Worm (Caenorhabditis elegans) whole organism, L3 larva: ENCODE measurements around the gene B0218.7.

ENCODE experiments used
- R02D3.7 ChIP-seq: fragments of 150-350 bp; optimal IDR thresholded peaks from 2 replicates; lab custom pipeline; 2014; ENCODE audit warnings: missing biosample characterization, missing genetic modification characterization
- aly-2 ChIP-seq: fragments of 150-350 bp; optimal IDR thresholded peaks from 2 replicates; lab custom pipeline; 2014; ENCODE audit warnings: missing biosample characterization, missing genetic modification characterization
- ceh-16 ChIP-seq: sonication (generic microtip); optimal IDR thresholded peaks from 2 replicates; lab custom pipeline; 2017; ENCODE audit warnings: missing biosample characterization, missing genetic modification characterization
- ceh-82 ChIP-seq: fragments of 150-350 bp; optimal IDR thresholded peaks from 2 replicates; lab custom pipeline; 2014; ENCODE audit warnings: missing biosample characterization, missing genetic modification characterization
- egl-27 ChIP-seq: sonication (generic microtip); optimal IDR thresholded peaks from 4 replicates; lab custom pipeline; 2017; ENCODE audit warnings: missing biosample characterization, missing genetic modification reagents, missing genetic modification characterization
- elt-1 ChIP-seq: fragments of 150-350 bp; optimal IDR thresholded peaks from 2 replicates; lab custom pipeline; 2014; ENCODE audit warnings: missing biosample characterization, missing genetic modification characterization
- elt-2 ChIP-seq: sonication (generic microtip); optimal IDR thresholded peaks from 2 replicates; lab custom pipeline; 2016; ENCODE audit warnings: missing genetic modification reagents, mild to moderate bottlenecking, missing genetic modification characterization, missing compliant biosample characterization
- elt-3 ChIP-seq, 3 experiments: fragments of 150-350 bp in 1 of 3; sonication (generic microtip) in 2 of 3; optimal IDR thresholded peaks; 2 replicates in 2 of 3; 4 replicates in 1 of 3; lab custom pipeline; 2014 to 2017; ENCODE audit warnings: missing biosample characterization in 3 of 3, missing genetic modification characterization in 3 of 3
- eor-1 ChIP-seq, 2 experiments: fragments of 150-350 bp; optimal IDR thresholded peaks; 2 replicates each; lab custom pipeline; 2014 to 2018; ENCODE audit warnings: missing biosample characterization in 2 of 2, missing genetic modification characterization in 2 of 2
- fkh-10 ChIP-seq: sonication (generic microtip); optimal IDR thresholded peaks from 2 replicates; lab custom pipeline; 2017; ENCODE audit warnings: missing biosample characterization, missing genetic modification reagents, missing genetic modification characterization
- fkh-2 ChIP-seq: fragments of 150-350 bp; optimal IDR thresholded peaks from 2 replicates; lab custom pipeline; 2014; ENCODE audit warnings: missing biosample characterization, missing genetic modification reagents, missing genetic modification characterization
- fos-1 ChIP-seq: fragments of 150-350 bp; optimal IDR thresholded peaks from 2 replicates; lab custom pipeline; 2014; ENCODE audit warnings: missing biosample characterization, missing genetic modification characterization
- hmg-11 ChIP-seq: sonication (generic microtip); optimal IDR thresholded peaks from 2 replicates; lab custom pipeline; 2016; ENCODE audit warnings: missing genetic modification characterization, missing compliant biosample characterization
- jun-1 ChIP-seq: fragments of 150-350 bp; optimal IDR thresholded peaks from 2 replicates; lab custom pipeline; 2014; ENCODE audit warnings: missing biosample characterization, missing genetic modification reagents, missing genetic modification characterization
- lin-39 ChIP-seq: fragments of 150-350 bp; optimal IDR thresholded peaks from 2 replicates; lab custom pipeline; 2018; ENCODE audit warnings: missing biosample characterization, missing genetic modification reagents, missing genetic modification characterization
- mml-1 ChIP-seq: fragments of 150-350 bp; sonication (generic microtip); optimal IDR thresholded peaks from 3 replicates; lab custom pipeline; 2014; ENCODE audit warnings: missing biosample characterization, missing genetic modification characterization
- nfya-1 ChIP-seq: sonication (generic microtip); optimal IDR thresholded peaks from 2 replicates; lab custom pipeline; 2017; ENCODE audit warnings: missing genetic modification characterization, mild to moderate bottlenecking, missing compliant biosample characterization, antibody characterized with exemption, moderate library complexity; ENCODE audit not compliant: insufficient read depth
- nhr-11 ChIP-seq: fragments of 150-350 bp; optimal IDR thresholded peaks from 2 replicates; lab custom pipeline; 2014; ENCODE audit warnings: missing biosample characterization, missing genetic modification characterization
- nhr-23 ChIP-seq: fragments of 150-350 bp; optimal IDR thresholded peaks from 2 replicates; lab custom pipeline; 2014; ENCODE audit warnings: missing biosample characterization, missing genetic modification reagents, missing genetic modification characterization
- nhr-237 ChIP-seq: fragments of 150-350 bp; optimal IDR thresholded peaks from 2 replicates; lab custom pipeline; 2014; ENCODE audit warnings: missing biosample characterization, missing genetic modification characterization
- nhr-25 ChIP-seq: sonication (generic microtip); optimal IDR thresholded peaks from 2 replicates; lab custom pipeline; 2017; ENCODE audit warnings: missing biosample characterization, missing genetic modification characterization
- nhr-28 ChIP-seq: fragments of 150-350 bp; optimal IDR thresholded peaks from 2 replicates; lab custom pipeline; 2014; ENCODE audit warnings: missing biosample characterization, missing genetic modification characterization
- nhr-67 ChIP-seq: fragments of 150-350 bp; optimal IDR thresholded peaks from 2 replicates; lab custom pipeline; 2014; ENCODE audit warnings: missing biosample characterization, missing genetic modification characterization
- nhr-76 ChIP-seq: fragments of 150-350 bp; sonication (generic microtip); optimal IDR thresholded peaks from 5 replicates; lab custom pipeline; 2014; ENCODE audit warnings: missing biosample characterization, missing genetic modification characterization
- nhr-77 ChIP-seq: fragments of 150-350 bp; optimal IDR thresholded peaks from 2 replicates; lab custom pipeline; 2014; ENCODE audit warnings: missing biosample characterization, missing genetic modification characterization
- pha-4 ChIP-seq: fragments of 150-350 bp; optimal IDR thresholded peaks from 2 replicates; lab custom pipeline; 2014; ENCODE audit warnings: missing biosample characterization, missing genetic modification reagents, missing genetic modification characterization
- pqm-1 ChIP-seq: fragments of 150-350 bp; optimal IDR thresholded peaks from 2 replicates; lab custom pipeline; 2017; ENCODE audit warnings: missing biosample characterization, missing genetic modification characterization, inconsistent platforms
- sea-2 ChIP-seq: fragments of 150-350 bp; sonication (generic microtip); optimal IDR thresholded peaks from 4 replicates; lab custom pipeline; 2014; ENCODE audit warnings: missing biosample characterization, missing genetic modification reagents, missing genetic modification characterization
- snpc-4 ChIP-seq: fragments of 150-350 bp; optimal IDR thresholded peaks from 2 replicates; lab custom pipeline; 2014; ENCODE audit warnings: missing biosample characterization, missing genetic modification characterization
- tbx-2 ChIP-seq: sonication (generic microtip); optimal IDR thresholded peaks from 2 replicates; lab custom pipeline; 2016; ENCODE audit warnings: mild to moderate bottlenecking, missing genetic modification characterization, missing compliant biosample characterization
- unc-62 ChIP-seq: fragments of 150-350 bp; sonication (generic microtip); optimal IDR thresholded peaks from 4 replicates; lab custom pipeline; 2014; ENCODE audit warnings: missing biosample characterization, missing genetic modification reagents, missing genetic modification characterization
- ztf-4 ChIP-seq: fragments of 150-350 bp; optimal IDR thresholded peaks from 2 replicates; lab custom pipeline; 2014; ENCODE audit warnings: missing biosample characterization, missing genetic modification characterization

B0218.7 gene

DNA sequence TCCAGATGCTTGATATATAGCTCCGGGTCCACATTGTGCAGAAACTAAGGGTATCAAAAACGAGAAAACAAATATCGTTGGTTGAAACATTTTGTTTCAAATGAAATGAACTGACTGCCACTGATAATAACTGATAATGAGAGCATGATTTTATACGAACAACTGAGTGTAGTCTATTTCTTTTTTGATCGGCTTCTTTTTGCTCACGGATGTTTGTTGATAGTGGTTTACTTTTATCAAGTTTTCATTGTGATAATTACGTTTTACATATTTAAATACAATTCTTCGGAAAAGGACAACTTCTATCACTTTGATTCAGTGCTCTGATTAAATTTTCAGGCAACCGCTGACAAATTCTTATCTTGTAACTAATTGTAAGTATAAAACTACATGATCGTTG, 2.2 kb downstream of the B0218.7 start, which contains the start of gene clec-51:
clec-51 (minus strand) TSS at position 114 of the 400 bp plus-strand sequence.
- TF ChIP-seq pha-4: peak; percentile 22
- no peak for TF ChIP-seq nhr-67
- peak; percentile 90 for TF ChIP-seq elt-2 (tag; lab: Kevin White, UChicago)
- peak; percentile 88 for TF ChIP-seq pqm-1 (tag; lab: Kevin White, UChicago)
- peak; percentile 47 for TF ChIP-seq jun-1 (tag; lab: Kevin White, UChicago)
- no peak for TF ChIP-seq hmg-11
- TF ChIP-seq fkh-10 (GFP tag; lab: Kevin White, UChicago): no peak
- no peak for TF ChIP-seq aly-2
- TF ChIP-seq fkh-2: no peak
- TF ChIP-seq mml-1: no peak
- TF ChIP-seq elt-1 (tag; lab: Kevin White, UChicago): no peak
- TF ChIP-seq, all 47 proteins: peak for 4

DNA sequence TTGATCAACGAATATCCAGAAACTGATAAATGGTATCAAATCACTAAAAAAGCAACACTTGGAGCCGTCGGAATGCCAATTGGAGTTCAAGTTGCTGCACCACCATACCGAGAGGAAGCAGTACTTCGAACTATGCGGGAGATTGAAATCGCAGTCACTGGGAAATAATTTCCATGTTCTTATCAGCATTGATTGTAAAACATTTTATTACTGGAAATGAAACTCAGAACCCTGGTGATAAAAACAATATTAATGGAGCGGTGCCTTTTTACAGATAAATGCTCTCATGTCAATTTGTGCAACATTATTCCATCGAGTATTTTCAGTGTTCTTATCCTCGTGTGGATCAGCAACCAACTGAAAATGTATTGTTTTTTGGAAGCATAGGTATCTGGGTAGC, 4.1 kb downstream of the B0218.7 start:
- TF ChIP-seq hmg-11 (no peak), ceh-82 (tag; lab: Kevin White, UChicago) (no peak), egl-27 (tag; lab: Kevin White, UChicago) (no peak), pqm-1 (tag; lab: Kevin White, UChicago) (peak; percentile 59), nhr-11 (no peak), elt-2 (tag; lab: Kevin White, UChicago) (peak; percentile 66), nhr-28 (tag; lab: Kevin White, UChicago) (no peak), nhr-23 (tag; lab: Kevin White, UChicago) (no peak), nfya-1 (no peak)

DNA sequence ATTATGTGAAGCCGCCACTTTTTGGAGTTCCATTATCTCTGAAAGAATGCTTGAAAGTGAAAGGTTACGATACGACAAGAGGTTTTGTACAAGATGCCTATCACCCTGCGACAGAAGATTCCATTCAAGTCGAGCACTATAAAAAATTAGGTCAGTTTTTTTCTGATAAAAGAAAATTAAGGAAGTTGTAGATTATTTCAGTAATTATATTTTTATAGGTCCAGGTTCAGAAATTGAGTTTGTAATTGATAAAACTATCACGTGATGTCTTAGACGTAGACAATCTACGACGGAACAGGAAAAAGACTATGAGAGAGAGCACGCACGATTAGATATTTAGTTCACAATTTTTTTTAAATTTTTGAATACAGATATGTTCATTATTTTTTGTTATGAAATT, 5.9 kb downstream of the B0218.7 start:
- peak; percentile 59 for TF ChIP-seq elt-2 (tag; lab: Kevin White, UChicago)
- no peak for TF ChIP-seq elt-3 (tag; optimal IDR thresholded peaks at IDR 0.05; lab: Kevin White, UChicago)
- TF ChIP-seq unc-62: no peak
- no peak for TF ChIP-seq nhr-237 (tag; lab: Kevin White, UChicago)
- TF ChIP-seq eor-1 (tag; optimal IDR thresholded peaks at IDR 0.05; lab: Kevin White, UChicago): no peak
- no peak for TF ChIP-seq tbx-2 (tag; lab: Kevin White, UChicago)
- TF ChIP-seq elt-1 (tag; lab: Kevin White, UChicago): no peak

DNA sequence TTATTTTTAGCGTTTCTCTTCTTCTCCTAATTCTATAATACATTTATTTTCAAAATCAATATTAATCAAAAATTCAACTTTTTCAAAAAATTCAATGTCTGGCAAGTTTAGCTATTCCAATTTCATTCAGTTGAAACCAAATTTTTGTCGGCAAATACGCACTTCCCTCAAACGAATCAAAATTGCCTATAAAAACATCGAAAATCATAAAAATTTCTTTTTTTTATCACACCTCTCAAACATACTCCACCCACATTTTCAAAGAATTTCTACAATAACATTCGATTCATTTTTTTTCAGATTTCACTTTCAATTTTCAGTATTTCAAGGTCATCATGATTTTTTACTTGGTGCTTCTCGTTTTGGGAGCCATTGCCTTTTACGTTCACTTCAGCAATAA, 6.8 kb downstream of the B0218.7 start, which contains the start of gene faah-1:
faah-1 (plus strand) TSS at position 301 of the 400 bp plus-strand sequence.
- no peak for TF ChIP-seq ceh-16 (tag; lab: Kevin White, UChicago)
- no peak for TF ChIP-seq ztf-4 (tag; lab: Kevin White, UChicago)
- no peak for TF ChIP-seq elt-3 (tag; optimal IDR thresholded peaks at IDR 0.05; lab: Kevin White, UChicago)
- no peak for TF ChIP-seq mml-1
- no peak for TF ChIP-seq nhr-11

DNA sequence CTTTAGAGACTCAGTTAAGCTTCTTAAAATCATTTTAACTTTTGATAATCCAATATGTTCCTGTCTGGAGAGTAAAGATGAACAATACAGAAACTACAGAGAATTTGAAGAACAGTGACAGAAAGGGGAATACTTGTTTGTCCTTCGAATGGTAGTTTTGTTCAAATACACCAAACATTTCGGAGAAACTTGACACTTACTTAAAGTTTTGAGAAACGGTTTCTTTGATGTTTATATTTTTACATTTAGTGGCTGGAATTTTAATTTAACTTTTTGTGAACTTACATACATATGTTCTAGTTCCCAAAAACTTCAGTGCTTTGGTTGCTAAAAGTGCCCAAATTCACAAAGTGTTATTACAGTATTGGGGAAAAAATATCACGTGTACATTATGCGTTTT, 8.7 kb downstream of the B0218.7 start, which contains the start of gene B0218.5:
B0218.5 (minus strand) TSS at position 101 of the 400 bp plus-strand sequence.
- TF ChIP-seq R02D3.7 (tag; lab: Kevin White, UChicago): no peak
- no peak for TF ChIP-seq sea-2

DNA sequence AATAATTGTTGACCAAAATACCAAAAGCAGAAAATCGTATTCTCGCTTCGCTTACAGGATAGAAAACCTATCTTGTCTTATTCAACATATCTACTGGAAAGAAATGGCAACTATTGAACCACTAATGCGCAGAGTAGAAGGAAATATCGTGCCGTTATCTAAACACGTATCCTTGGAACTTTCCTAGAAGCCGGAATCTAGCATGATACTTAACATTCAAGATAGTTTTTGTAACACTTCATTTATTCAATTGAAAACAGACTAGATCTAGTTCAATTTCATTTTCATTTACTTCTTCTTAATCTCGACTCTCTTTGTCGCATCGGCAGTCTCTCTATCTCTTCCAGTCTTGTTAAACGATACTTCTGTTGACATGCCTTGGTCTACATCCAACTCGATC, 10.9 kb downstream of the B0218.7 start:
- TF ChIP-seq nhr-11 (no peak), nhr-76 (tag; lab: Kevin White, UChicago) (no peak), pqm-1 (tag; lab: Kevin White, UChicago) (peak; percentile 16), pha-4 (no peak), nhr-77 (tag; lab: Kevin White, UChicago) (no peak), lin-39 (tag; lab: Kevin White, UChicago) (no peak), nhr-25 (tag; lab: Kevin White, UChicago) (no peak)
- TF ChIP-seq, all 47 proteins: peak for 1

DNA sequence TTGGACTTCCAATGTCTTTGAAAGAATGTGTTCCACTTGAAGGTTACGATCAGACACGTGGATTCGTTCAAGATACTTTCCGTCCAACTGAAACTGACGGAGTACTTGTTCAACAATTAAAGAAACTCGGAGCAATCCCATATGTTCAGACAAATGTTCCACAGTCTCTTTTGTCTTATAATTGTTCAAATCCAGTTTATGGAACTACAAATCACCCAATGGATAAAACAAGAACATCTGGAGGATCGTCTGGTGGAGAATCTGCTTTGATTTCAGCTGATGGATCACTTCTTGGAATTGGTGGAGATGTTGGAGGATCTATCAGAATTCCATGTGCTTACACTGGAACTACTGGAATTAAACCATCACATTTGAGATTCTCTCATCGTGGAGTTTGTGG, 12.7 kb downstream of the B0218.7 start:
- TF ChIP-seq snpc-4 (tag; lab: Kevin White, UChicago): no peak
- no peak for TF ChIP-seq nhr-67
- TF ChIP-seq pqm-1 (tag; lab: Kevin White, UChicago): no peak
- TF ChIP-seq fos-1 (tag; lab: Kevin White, UChicago): no peak
- no peak for TF ChIP-seq fkh-2
